Worm (Caenorhabditis elegans) whole organism, midembryonic: ENCODE data around the gene acdh-12.

Source experiments
- T22C8.4 ChIP-seq: fragments of 200-800 bp; sonication (Bioruptor generic); IDR thresholded peaks from 2 replicates; pipeline ENCODE4 v1.3.6; 2022; ENCODE audit warnings: missing genetic modification characterization, missing compliant biosample characterization
- flt-1 ChIP-seq: fragments of 200-800 bp; sonication (Bioruptor generic); IDR thresholded peaks from 2 replicates; pipeline ENCODE4 v1.3.6; 2022; ENCODE audit warnings: missing genetic modification characterization, missing compliant biosample characterization
- med-1 ChIP-seq: sonication (generic microtip); optimal IDR thresholded peaks from 2 replicates; lab custom pipeline; 2017; ENCODE audit warnings: missing genetic modification characterization, mild to moderate bottlenecking, missing compliant biosample characterization, antibody characterized with exemption, missing genetic modification reagents; ENCODE audit not compliant: insufficient read depth
- ref-1 ChIP-seq: fragments of 200-800 bp; sonication (Bioruptor generic); conservative IDR thresholded peaks from 2 replicates; pipeline ENCODE4 v1.3.6; 2022; ENCODE audit warnings: missing genetic modification reagents, missing genetic modification characterization, missing compliant biosample characterization

DNA sequence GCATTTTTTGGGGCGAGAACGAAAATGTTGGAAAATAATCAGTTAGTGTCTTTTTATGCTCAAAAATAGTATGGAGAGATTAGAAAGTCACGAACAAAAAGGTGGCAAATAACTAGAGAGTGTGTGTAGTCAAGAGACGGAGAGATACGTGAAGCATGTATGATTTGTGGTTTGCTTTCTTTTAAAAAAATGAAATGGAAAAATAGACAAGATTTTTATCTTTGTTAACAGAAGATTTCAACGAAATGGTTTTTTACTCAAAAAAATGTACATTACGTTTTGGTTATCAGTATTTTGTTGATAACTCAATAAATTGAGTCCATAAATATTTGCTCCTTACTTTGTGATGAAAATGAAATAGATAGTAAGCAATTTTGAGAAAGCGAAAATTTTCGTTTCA lies 12.7 kb upstream of the acdh-12 start, which contains the start of gene dhs-7:
- TF ChIP-seq ref-1 (GFP tag; lab: Robert Waterston, UW): no peak
- TF ChIP-seq flt-1 (GFP tag; lab: Robert Waterston, UW): no peak
- no peak for TF ChIP-seq med-1 (GFP tag; lab: Kevin White, UChicago)
- TF ChIP-seq T22C8.4 (GFP tag; lab: Robert Waterston, UW): no peak
